Worm (Caenorhabditis elegans): ENCODE data around the gene C10B5.3.

Gene C10B5.3

ce11 chrV:8631277-8631765 lies 43.3 kb upstream of the C10B5.3 start, which contains the start of gene atg-18 (continued):
- no peak for TF ChIP-seq tbp1 (GFP tag; optimal IDR thresholded peaks at IDR 0.05)
- TF ChIP-seq madf-3 (GFP tag; IDR thresholded peaks at IDR 0.05), result no peak
- TF ChIP-seq lin-26 (GFP tag; IDR thresholded peaks at IDR 0.05), result no peak
- TF ChIP-seq snpc-1.3 (tag; optimal IDR thresholded peaks at IDR 0.05; ENCODE audit: insufficient read depth), result no peak
- TF ChIP-seq ekl-4 (GFP tag; IDR thresholded peaks at IDR 0.05), result no peak
- no peak for TF ChIP-seq lin-54 (GFP tag; optimal IDR thresholded peaks at IDR 0.05)
- TF ChIP-seq ceh-58 (GFP tag; IDR thresholded peaks at IDR 0.05), result no peak
- no peak for TF ChIP-seq D2030.7 (GFP tag; IDR thresholded peaks at IDR 0.05)
- no peak for TF ChIP-seq Y95B8A.8 (GFP tag; IDR thresholded peaks at IDR 0.05)
- peak; percentile 26 for TF ChIP-seq pha-4 (tag; optimal IDR thresholded peaks at IDR 0.05)

ce11 chrV:8629029-8629428 lies 41.0 kb upstream of the C10B5.3 start, which contains the start of gene F41E6.12:
Gene F41E6.12 (minus strand): TSS chrV:8629129.
- TF ChIP-seq rcor-1 (GFP tag; IDR thresholded peaks at IDR 0.05) (0 out of 2 replicates have a peak, but pooled peaks have one; percentile 15), cebp-2 (GFP tag; IDR thresholded peaks at IDR 0.05) (no peak), akir-1 (GFP tag; optimal IDR thresholded peaks at IDR 0.05) (no peak), Y95B8A.8 (GFP tag; IDR thresholded peaks at IDR 0.05) (no peak), F33H1.4 (GFP tag; IDR thresholded peaks at IDR 0.05) (0 out of 2 replicates have a peak, but pooled peaks have one; percentile 3), ama-1 (optimal IDR thresholded peaks at IDR 0.05) (peak; percentile 69), ama-1 (GFP tag; optimal IDR thresholded peaks at IDR 0.05) (no peak), Y53G8AR.9 (GFP tag; conservative IDR thresholded peaks at IDR 0.05) (peak; percentile 41; the same call in 1 of the 2 replicates), F57C9.4 (tag; optimal IDR thresholded peaks at IDR 0.05) (no peak), tlf-1 (GFP tag; optimal IDR thresholded peaks at IDR 0.05) (peak; percentile 47)

ce11 chrV:8627580-8627979 lies 39.6 kb upstream of the C10B5.3 start:
- no peak for TF ChIP-seq egl-44 (GFP tag; IDR thresholded peaks at IDR 0.05)
- no peak for TF ChIP-seq snpc-1.3 (tag; optimal IDR thresholded peaks at IDR 0.05; ENCODE audit: insufficient read depth)
- TF ChIP-seq nhr-27 (tag; optimal IDR thresholded peaks at IDR 0.05), result no peak
- no peak for TF ChIP-seq T07F8.4 (tag; optimal IDR thresholded peaks at IDR 0.05)
- TF ChIP-seq egrh-3 (GFP tag; IDR thresholded peaks at IDR 0.05), result no peak
- TF ChIP-seq akir-1 (GFP tag; optimal IDR thresholded peaks at IDR 0.05), result no peak
- no peak for TF ChIP-seq tbp1 (GFP tag; optimal IDR thresholded peaks at IDR 0.05)
- TF ChIP-seq attf-6 (GFP tag; IDR thresholded peaks at IDR 0.05), result no peak

ce11 chrV:8626406-8626805 lies 38.4 kb upstream of the C10B5.3 start:
- TF ChIP-seq let-526 (GFP tag; IDR thresholded peaks at IDR 0.05) (no peak), nhr-120 (GFP tag; IDR thresholded peaks at IDR 0.05) (no peak), madf-8 (GFP tag; conservative IDR thresholded peaks at IDR 0.05) (no peak), him-1 (tag; optimal IDR thresholded peaks at IDR 0.05) (no peak), Y53G8AR.9 (GFP tag; conservative IDR thresholded peaks at IDR 0.05) (no peak)

ce11 chrV:8623754-8624153 lies 35.8 kb upstream of the C10B5.3 start, which contains the start of gene F41E6.17:
Gene F41E6.17 (plus strand): TSS chrV:8624101.
- TF ChIP-seq Y53G8AR.9 (GFP tag; conservative IDR thresholded peaks at IDR 0.05) (no peak), F37B4.10 (GFP tag; IDR thresholded peaks at IDR 0.05) (no peak), rpc-1 (optimal IDR thresholded peaks at IDR 0.05) (no peak), rpc-1 (tag; optimal IDR thresholded peaks at IDR 0.05) (no peak), snpc-3.4 (tag; optimal IDR thresholded peaks at IDR 0.05) (no peak), attf-5 (GFP tag; optimal IDR thresholded peaks at IDR 0.05) (no peak), C17E4.6 (GFP tag; IDR thresholded peaks at IDR 0.05) (no peak), T07F8.4 (tag; optimal IDR thresholded peaks at IDR 0.05) (no peak), F23B12.7 (tag; optimal IDR thresholded peaks at IDR 0.05; ENCODE audit: insufficient read depth) (no peak), nhr-120 (GFP tag; IDR thresholded peaks at IDR 0.05) (no peak), B0035.1 (tag; optimal IDR thresholded peaks at IDR 0.05) (no peak), ztf-28 (GFP tag; IDR thresholded peaks at IDR 0.05) (no peak), snpc-1.1 (tag; optimal IDR thresholded peaks at IDR 0.05; ENCODE audit: insufficient read depth) (no peak), unc-62 (GFP tag; optimal IDR thresholded peaks at IDR 0.05) (no peak), ceh-27 (GFP tag; optimal IDR thresholded peaks at IDR 0.05) (no peak), F22D6.2 (tag; optimal IDR thresholded peaks at IDR 0.05) (no peak), fkh-3 (tag; optimal IDR thresholded peaks at IDR 0.05) (no peak)

Data from whole organism, young adult.